Worm (Caenorhabditis elegans) whole organism, L2 larva: ENCODE data around the gene fbxb-2.
"Not testable (repeated sequence)": the region's sequence is repeated elsewhere in the genome, so short reads cannot be mapped to it uniquely, and the experiment has no call there.

Experiments
- C34F6.9 ChIP-seq: fragments of 150-350 bp; optimal IDR thresholded peaks from 2 replicates; lab custom pipeline; 2014; ENCODE audit warnings: missing biosample characterization, missing genetic modification characterization
- F13H6.1 ChIP-seq: sonication (generic microtip); optimal IDR thresholded peaks from 2 replicates; lab custom pipeline; 2016; ENCODE audit warnings: missing genetic modification characterization, missing compliant biosample characterization
- Y55F3AM.14 ChIP-seq: fragments of 200-800 bp; sonication (Bioruptor generic); optimal IDR thresholded peaks from 2 replicates; lab custom pipeline; 2018; ENCODE audit warnings: mild to moderate bottlenecking, missing genetic modification characterization, missing compliant biosample characterization
- alr-1 ChIP-seq: fragments of 150-350 bp; optimal IDR thresholded peaks from 2 replicates; lab custom pipeline; 2014; ENCODE audit warnings: missing biosample characterization, missing genetic modification characterization
- aly-2 ChIP-seq: fragments of 150-350 bp; optimal IDR thresholded peaks from 2 replicates; lab custom pipeline; 2014; ENCODE audit warnings: missing biosample characterization, missing genetic modification characterization
- ama-1 ChIP-seq: fragments of 150-350 bp; optimal IDR thresholded peaks from 2 replicates; lab custom pipeline; 2018; ENCODE audit warnings: inconsistent platforms
- blmp-1 ChIP-seq: sonication (generic microtip); optimal IDR thresholded peaks from 2 replicates; lab custom pipeline; 2017; ENCODE audit warnings: missing genetic modification characterization, mild to moderate bottlenecking, missing compliant biosample characterization, antibody characterized with exemption, moderate library complexity; ENCODE audit not compliant: insufficient read depth
- ceh-16 ChIP-seq: fragments of 150-350 bp; optimal IDR thresholded peaks from 2 replicates; lab custom pipeline; 2014; ENCODE audit warnings: missing biosample characterization, missing genetic modification characterization
- ceh-82 ChIP-seq: fragments of 150-350 bp; optimal IDR thresholded peaks from 2 replicates; lab custom pipeline; 2014; ENCODE audit warnings: missing biosample characterization, missing genetic modification characterization
- crh-2 ChIP-seq: sonication (generic microtip); optimal IDR thresholded peaks from 2 replicates; lab custom pipeline; 2017; ENCODE audit warnings: missing biosample characterization, missing genetic modification characterization
- egl-27 ChIP-seq: sonication (generic microtip); optimal IDR thresholded peaks from 3 replicates; lab custom pipeline; 2017; ENCODE audit warnings: missing biosample characterization, missing genetic modification reagents, missing genetic modification characterization
- elt-1 ChIP-seq: fragments of 150-350 bp; optimal IDR thresholded peaks from 2 replicates; lab custom pipeline; 2014; ENCODE audit warnings: missing biosample characterization, missing genetic modification characterization
- elt-3 ChIP-seq: sonication (generic microtip); optimal IDR thresholded peaks from 2 replicates; lab custom pipeline; 2017; ENCODE audit warnings: missing biosample characterization, missing genetic modification characterization
- fos-1 ChIP-seq: fragments of 150-350 bp; optimal IDR thresholded peaks from 2 replicates; lab custom pipeline; 2014; ENCODE audit warnings: missing biosample characterization, missing genetic modification characterization
- gmeb-1 ChIP-seq: fragments of 150-350 bp; optimal IDR thresholded peaks from 2 replicates; lab custom pipeline; 2014; ENCODE audit warnings: missing biosample characterization, missing genetic modification characterization
- lin-11 ChIP-seq: fragments of 150-350 bp; sonication (generic microtip); optimal IDR thresholded peaks from 2 replicates; lab custom pipeline; 2014; ENCODE audit warnings: missing biosample characterization, missing genetic modification characterization, inconsistent platforms, mixed read lengths
- lin-39 ChIP-seq: fragments of 150-350 bp; optimal IDR thresholded peaks from 2 replicates; lab custom pipeline; 2014; ENCODE audit warnings: missing biosample characterization, missing genetic modification reagents, missing genetic modification characterization
- lsy-2 ChIP-seq, 2 experiments: fragments of 150-350 bp in 1 of 2; sonication (generic microtip) in 1 of 2; optimal IDR thresholded peaks; 2 replicates each; lab custom pipeline; 2014 to 2017; ENCODE audit warnings: missing biosample characterization in 2 of 2, missing genetic modification characterization in 2 of 2
- mab-5 ChIP-seq: fragments of 150-350 bp; optimal IDR thresholded peaks from 2 replicates; lab custom pipeline; 2014; ENCODE audit warnings: missing biosample characterization, missing genetic modification characterization
- mbf-1 ChIP-seq: sonication (generic microtip); optimal IDR thresholded peaks from 2 replicates; lab custom pipeline; 2017; ENCODE audit warnings: missing biosample characterization, missing genetic modification characterization
- nhr-10 ChIP-seq: sonication (generic microtip); optimal IDR thresholded peaks from 2 replicates; lab custom pipeline; 2017; ENCODE audit warnings: missing biosample characterization, missing genetic modification characterization
- nhr-11 ChIP-seq: fragments of 150-350 bp; optimal IDR thresholded peaks from 2 replicates; lab custom pipeline; 2014; ENCODE audit warnings: missing biosample characterization, missing genetic modification characterization
- nhr-12 ChIP-seq: fragments of 150-350 bp; optimal IDR thresholded peaks from 2 replicates; lab custom pipeline; 2014; ENCODE audit warnings: missing biosample characterization, missing genetic modification characterization
- nhr-129 ChIP-seq: fragments of 150-350 bp; optimal IDR thresholded peaks from 2 replicates; lab custom pipeline; 2014; ENCODE audit warnings: missing biosample characterization, missing genetic modification characterization
- nhr-21 ChIP-seq: fragments of 150-350 bp; optimal IDR thresholded peaks from 2 replicates; lab custom pipeline; 2014; ENCODE audit warnings: missing biosample characterization, missing genetic modification characterization
- nhr-237 ChIP-seq: fragments of 150-350 bp; optimal IDR thresholded peaks from 2 replicates; lab custom pipeline; 2014; ENCODE audit warnings: missing biosample characterization, missing genetic modification characterization
- nhr-25 ChIP-seq: fragments of 150-350 bp; sonication (generic microtip); optimal IDR thresholded peaks from 3 replicates; lab custom pipeline; 2014; ENCODE audit warnings: missing biosample characterization, missing genetic modification characterization
- nhr-77 ChIP-seq: fragments of 150-350 bp; optimal IDR thresholded peaks from 2 replicates; lab custom pipeline; 2014; ENCODE audit warnings: missing biosample characterization, missing genetic modification characterization
- peb-1 ChIP-seq: fragments of 150-350 bp; optimal IDR thresholded peaks from 2 replicates; lab custom pipeline; 2014; ENCODE audit warnings: missing biosample characterization, missing genetic modification characterization
- sem-4 ChIP-seq: fragments of 150-350 bp; optimal IDR thresholded peaks from 2 replicates; lab custom pipeline; 2014; ENCODE audit warnings: missing biosample characterization, missing genetic modification reagents, missing genetic modification characterization
- skn-1 ChIP-seq: sonication (generic microtip); optimal IDR thresholded peaks from 2 replicates; lab custom pipeline; 2017; ENCODE audit warnings: missing biosample characterization, missing genetic modification characterization
- sma-9 ChIP-seq, 2 experiments: fragments of 150-350 bp in 1 of 2; sonication (generic microtip) in 1 of 2; optimal IDR thresholded peaks; 2 replicates each; lab custom pipeline; 2014 to 2016; ENCODE audit warnings: missing genetic modification characterization in 2 of 2, mild to moderate bottlenecking in 1 of 2, missing biosample characterization in 1 of 2, missing compliant biosample characterization in 1 of 2, missing genetic modification reagents in 1 of 2, moderate library complexity in 1 of 2
- snpc-4 ChIP-seq: fragments of 150-350 bp; optimal IDR thresholded peaks from 2 replicates; lab custom pipeline; 2014; ENCODE audit warnings: missing biosample characterization, missing genetic modification characterization
- unc-55 ChIP-seq: fragments of 150-350 bp; sonication (generic microtip); optimal IDR thresholded peaks from 3 replicates; lab custom pipeline; 2014; ENCODE audit warnings: missing biosample characterization, missing genetic modification reagents, missing genetic modification characterization
- unc-62 ChIP-seq: fragments of 150-350 bp; optimal IDR thresholded peaks from 2 replicates; lab custom pipeline; 2014; ENCODE audit warnings: missing biosample characterization, missing genetic modification reagents, missing genetic modification characterization
- zag-1 ChIP-seq: fragments of 150-350 bp; optimal IDR thresholded peaks from 2 replicates; lab custom pipeline; 2014; ENCODE audit warnings: missing biosample characterization, missing genetic modification characterization
- ztf-11 ChIP-seq: sonication (generic microtip); optimal IDR thresholded peaks from 2 replicates; lab custom pipeline; 2017; ENCODE audit warnings: missing biosample characterization, missing genetic modification characterization
- ztf-4 ChIP-seq: fragments of 150-350 bp; optimal IDR thresholded peaks from 2 replicates; lab custom pipeline; 2014; ENCODE audit warnings: missing biosample characterization, missing genetic modification characterization

Gene fbxb-2

DNA sequence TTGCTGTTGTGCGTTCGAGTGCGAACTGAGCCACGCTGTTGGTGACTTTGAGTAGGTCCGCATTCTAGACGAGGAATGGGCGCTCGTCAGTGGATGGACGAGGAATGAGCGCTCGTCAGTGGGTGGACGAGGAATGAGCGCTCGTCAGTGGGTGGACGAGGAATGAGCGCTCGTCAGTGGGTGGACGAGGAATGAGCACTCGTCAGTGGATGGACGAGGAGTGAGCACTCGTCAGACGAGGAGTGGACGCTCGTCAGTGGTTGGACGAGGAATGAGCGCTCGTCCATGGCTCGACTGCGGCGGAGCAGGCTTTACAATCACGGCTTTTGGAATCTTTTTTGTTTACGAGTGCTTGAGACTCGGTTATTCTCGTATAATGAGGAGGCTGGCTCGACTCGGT, 41.4 kb upstream of the fbxb-2 start:
- TF ChIP-seq peb-1 (tag; lab: Kevin White, UChicago) (no peak), snpc-4 (tag; lab: Kevin White, UChicago) (no peak), crh-2 (tag; lab: Kevin White, UChicago) (no peak), sma-9 (GFP tag; optimal IDR thresholded peaks at IDR 0.05; lab: Kevin White, UChicago) (no peak), sma-9 (tag; optimal IDR thresholded peaks at IDR 0.05; lab: Kevin White, UChicago) (no peak)

- TF ChIP-seq nhr-21 (tag; lab: Kevin White, UChicago): no peak
- no peak for TF ChIP-seq ztf-11 (tag; lab: Kevin White, UChicago)
- no peak for TF ChIP-seq ama-1
- no peak for TF ChIP-seq snpc-4 (tag; lab: Kevin White, UChicago)
- TF ChIP-seq nhr-77 (tag; lab: Kevin White, UChicago): no peak
- TF ChIP-seq nhr-10: no peak
- no peak for TF ChIP-seq Y55F3AM.14 (GFP tag; lab: Kevin White, UChicago)
- no peak for TF ChIP-seq nhr-11
These were observed 39.2 kb upstream of the fbxb-2 start for ce11 chrV:19276354-19276753.

DNA sequence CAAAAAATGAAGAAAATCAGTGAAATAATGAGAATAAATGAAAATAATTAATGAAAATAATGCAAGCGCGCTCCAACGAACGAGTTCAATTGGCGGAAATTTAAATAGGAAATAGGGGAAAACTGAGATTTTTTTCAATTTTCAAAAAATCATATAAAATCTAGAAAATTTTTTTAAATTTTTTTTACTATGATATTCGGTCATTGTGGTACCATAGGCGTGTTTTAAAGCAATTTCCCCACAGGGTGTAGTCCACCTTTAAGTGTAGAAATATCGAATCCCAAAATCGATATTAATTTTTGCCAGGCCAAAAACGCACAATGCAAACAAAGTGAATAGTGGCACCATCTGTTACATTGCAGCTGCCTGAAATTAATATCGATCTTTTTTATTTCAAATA, 27.0 kb upstream of the fbxb-2 start, which contains the start of gene F21D9.1:
Gene F21D9.1 (plus strand): TSS at position 301 of the 400 bp plus-strand sequence.
- TF ChIP-seq nhr-21, nhr-77, C34F6.9 (tag; lab: Kevin White, UChicago): not testable (repeated sequence)

- TF ChIP-seq F13H6.1 (tag; lab: Kevin White, UChicago): no peak
- TF ChIP-seq alr-1 (tag; lab: Kevin White, UChicago): no peak
- TF ChIP-seq gmeb-1 (tag; lab: Kevin White, UChicago): no peak
- no peak for TF ChIP-seq nhr-25
- TF ChIP-seq fos-1: no peak
- TF ChIP-seq sem-4 (tag; lab: Kevin White, UChicago): no peak
- TF ChIP-seq skn-1: no peak
- no peak for TF ChIP-seq peb-1 (tag; lab: Kevin White, UChicago)
- no peak for TF ChIP-seq ama-1
- no peak for TF ChIP-seq elt-1 (tag; lab: Kevin White, UChicago)
- no peak for TF ChIP-seq elt-3
- TF ChIP-seq lsy-2 (tag; optimal IDR thresholded peaks at IDR 0.05; lab: Kevin White, UChicago): no peak
- no peak for TF ChIP-seq nhr-12
- no peak for TF ChIP-seq sma-9 (GFP tag; optimal IDR thresholded peaks at IDR 0.05; lab: Kevin White, UChicago)
- TF ChIP-seq sma-9 (tag; optimal IDR thresholded peaks at IDR 0.05; lab: Kevin White, UChicago): no peak
- no peak for TF ChIP-seq nhr-77 (tag; lab: Kevin White, UChicago)
These were observed 25.2 kb upstream of the fbxb-2 start, which contains the start of gene F21D9.2 for ce11 chrV:19262349-19262748. Gene F21D9.2 (minus strand): TSS chrV:19262449.

ce11 chrV:19260686-19261085, 23.6 kb upstream of the fbxb-2 start:
- no peak for TF ChIP-seq egl-27 (tag; lab: Kevin White, UChicago)
- TF ChIP-seq mbf-1: no peak
- no peak for TF ChIP-seq ztf-4
- no peak for TF ChIP-seq unc-62
- TF ChIP-seq lsy-2 (tag; optimal IDR thresholded peaks at IDR 0.05; lab: Kevin White, UChicago): no peak
- TF ChIP-seq blmp-1: no peak
- TF ChIP-seq C34F6.9 (tag; lab: Kevin White, UChicago): no peak
- no peak for TF ChIP-seq sma-9 (GFP tag; optimal IDR thresholded peaks at IDR 0.05; lab: Kevin White, UChicago)
- no peak for TF ChIP-seq sma-9 (tag; optimal IDR thresholded peaks at IDR 0.05; lab: Kevin White, UChicago)
- TF ChIP-seq nhr-21 (tag; lab: Kevin White, UChicago): no peak
- TF ChIP-seq mab-5 (tag; lab: Kevin White, UChicago): no peak
- no peak for TF ChIP-seq alr-1 (tag; lab: Kevin White, UChicago)
- no peak for TF ChIP-seq ceh-16 (tag; lab: Kevin White, UChicago)
- no peak for TF ChIP-seq fos-1
- no peak for TF ChIP-seq zag-1 (tag; lab: Kevin White, UChicago)
- no peak for TF ChIP-seq skn-1
- TF ChIP-seq Y55F3AM.14 (GFP tag; lab: Kevin White, UChicago): no peak

- TF ChIP-seq lsy-2 (tag; optimal IDR thresholded peaks at IDR 0.05; lab: Kevin White, UChicago) (no peak), alr-1 (tag; lab: Kevin White, UChicago) (no peak), unc-55 (no peak), nhr-12 (no peak), elt-1 (tag; lab: Kevin White, UChicago) (no peak), egl-27 (tag; lab: Kevin White, UChicago) (no peak), skn-1 (no peak), aly-2 (no peak), unc-62 (no peak), nhr-129 (tag; lab: Kevin White, UChicago) (no peak), lin-11 (tag; lab: Kevin White, UChicago) (no peak), lin-39 (tag; lab: Kevin White, UChicago) (no peak), Y55F3AM.14 (GFP tag; lab: Kevin White, UChicago) (no peak), nhr-11 (no peak), nhr-21 (tag; lab: Kevin White, UChicago) (no peak), nhr-237 (tag; lab: Kevin White, UChicago) (no peak), peb-1 (tag; lab: Kevin White, UChicago) (no peak), ceh-82 (no peak)
These were observed 22.3 kb upstream of the fbxb-2 start for ce11 chrV:19259403-19259802.
